Worm (Caenorhabditis elegans): Measurements from ENCODE around the gene B0365.9.

Gene B0365.9

ce11 chrV:13092349-13092748 lies 41.0 kb downstream of the B0365.9 start, which contains the start of gene lurp-4:
Gene lurp-4, plus strand, starts transcription at chrV:13092649.
- no peak for TF ChIP-seq sox-4 (tag; optimal IDR thresholded peaks at IDR 0.05)
- TF ChIP-seq eyg-1 (tag; optimal IDR thresholded peaks at IDR 0.05), result no peak
- TF ChIP-seq ceh-6 (GFP tag; optimal IDR thresholded peaks at IDR 0.05), result no peak
- no peak for TF ChIP-seq ceh-14 (tag; optimal IDR thresholded peaks at IDR 0.05)
- no peak for TF ChIP-seq F13H6.1 (tag; optimal IDR thresholded peaks at IDR 0.05)
- no peak for TF ChIP-seq ref-2 (tag; optimal IDR thresholded peaks at IDR 0.05)
- TF ChIP-seq unc-42 (tag; optimal IDR thresholded peaks at IDR 0.05), result no peak
- no peak for TF ChIP-seq ceh-30 (tag; optimal IDR thresholded peaks at IDR 0.05)
- TF ChIP-seq ceh-9 (tag; optimal IDR thresholded peaks at IDR 0.05), result no peak
- TF ChIP-seq K09A11.1 (tag; optimal IDR thresholded peaks at IDR 0.05; ENCODE audit: insufficient read depth), result no peak
- TF ChIP-seq rnt-1 (tag; optimal IDR thresholded peaks at IDR 0.05), result no peak
- no peak for TF ChIP-seq ets-4 (tag; optimal IDR thresholded peaks at IDR 0.05)
- no peak for TF ChIP-seq odd-2 (tag; optimal IDR thresholded peaks at IDR 0.05)
- no peak for TF ChIP-seq ttx-3 (tag; optimal IDR thresholded peaks at IDR 0.05)
- no peak for TF ChIP-seq C38D4.7 (GFP tag; optimal IDR thresholded peaks at IDR 0.05)
- TF ChIP-seq dmd-4 (tag; optimal IDR thresholded peaks at IDR 0.05; ENCODE audit: borderline replicate concordance), result no peak

ce11 chrV:13090130-13090770 lies 43.1 kb downstream of the B0365.9 start, which contains the start of gene C34B4.4:
Gene C34B4.4, plus strand, starts transcription at chrV:13090405.
- TF ChIP-seq elt-2 (tag; optimal IDR thresholded peaks at IDR 0.05), result no peak
- no peak for TF ChIP-seq lin-11 (tag; optimal IDR thresholded peaks at IDR 0.05)
- TF ChIP-seq ceh-45 (GFP tag; IDR thresholded peaks at IDR 0.05), result no peak
- TF ChIP-seq ceh-19 (GFP tag; optimal IDR thresholded peaks at IDR 0.05), result no peak
- TF ChIP-seq sox-4 (tag; optimal IDR thresholded peaks at IDR 0.05), result no peak
- no peak for TF ChIP-seq ets-4 (tag; optimal IDR thresholded peaks at IDR 0.05)
- TF ChIP-seq gmeb-2 (tag; optimal IDR thresholded peaks at IDR 0.05), result no peak
- no peak for TF ChIP-seq Y22D7AL.16 (tag; optimal IDR thresholded peaks at IDR 0.05)
- no peak for TF ChIP-seq fax-1 (tag; optimal IDR thresholded peaks at IDR 0.05)
- TF ChIP-seq pax-1 (tag; optimal IDR thresholded peaks at IDR 0.05), result no peak
- TF ChIP-seq unc-42 (tag; optimal IDR thresholded peaks at IDR 0.05), result no peak
- no peak for TF ChIP-seq unc-3 (GFP tag; conservative IDR thresholded peaks at IDR 0.05)
- no peak for TF ChIP-seq unc-3 (tag; optimal IDR thresholded peaks at IDR 0.05)
- no peak for TF ChIP-seq ama-1 (optimal IDR thresholded peaks at IDR 0.05)
- no peak for TF ChIP-seq K09A11.1 (tag; optimal IDR thresholded peaks at IDR 0.05; ENCODE audit: insufficient read depth)
- no peak for TF ChIP-seq C38D4.7 (GFP tag; optimal IDR thresholded peaks at IDR 0.05)
- TF ChIP-seq ceh-31 (tag; optimal IDR thresholded peaks at IDR 0.05), result no peak
- TF ChIP-seq hlh-8 (tag; optimal IDR thresholded peaks at IDR 0.05), result no peak

- TF ChIP-seq nfya-1 (tag; optimal IDR thresholded peaks at IDR 0.05), result no peak
- peak; percentile 32 for TF ChIP-seq ceh-18 (tag; optimal IDR thresholded peaks at IDR 0.05)
- no peak for TF ChIP-seq ceh-9 (tag; optimal IDR thresholded peaks at IDR 0.05)
Measured at ce11 chrV:13088485-13088884, 44.9 kb downstream of the B0365.9 start.

- TF ChIP-seq sox-2 (GFP tag; IDR thresholded peaks at IDR 0.05) (no peak), pha-4 (tag; optimal IDR thresholded peaks at IDR 0.05) (no peak), unc-55 (GFP tag; optimal IDR thresholded peaks at IDR 0.05) (peak; percentile 90), ref-2 (tag; optimal IDR thresholded peaks at IDR 0.05) (peak; percentile 14), unc-42 (tag; optimal IDR thresholded peaks at IDR 0.05) (peak; percentile 24), ceh-34 (tag; optimal IDR thresholded peaks at IDR 0.05) (peak; percentile 48), nfya-1 (tag; optimal IDR thresholded peaks at IDR 0.05) (peak; percentile 66), tbx-2 (tag; optimal IDR thresholded peaks at IDR 0.05) (peak; percentile 55), ceh-18 (tag; optimal IDR thresholded peaks at IDR 0.05) (peak; percentile 91), rnt-1 (tag; optimal IDR thresholded peaks at IDR 0.05) (peak; percentile 54), C08G9.2 (tag; optimal IDR thresholded peaks at IDR 0.05) (peak; percentile 28), lim-6 (tag; optimal IDR thresholded peaks at IDR 0.05) (no peak), syd-9 (tag; optimal IDR thresholded peaks at IDR 0.05) (peak; percentile 20), elt-2 (tag; optimal IDR thresholded peaks at IDR 0.05) (peak; percentile 10), pha-2 (tag; optimal IDR thresholded peaks at IDR 0.05) (no peak), ceh-31 (tag; optimal IDR thresholded peaks at IDR 0.05) (peak; percentile 54), pax-1 (tag; optimal IDR thresholded peaks at IDR 0.05) (no peak), ceh-14 (tag; optimal IDR thresholded peaks at IDR 0.05) (peak; percentile 6), npax-4 (tag; optimal IDR thresholded peaks at IDR 0.05) (no peak), F13H6.1 (tag; optimal IDR thresholded peaks at IDR 0.05) (peak; percentile 51)
Measured at ce11 chrV:13085917-13086552, 47.3 kb downstream of the B0365.9 start.
